Fruit fly (Drosophila melanogaster) whole organism, embryonic: ENCODE results near the gene CG12171.

Experiments
- Bgb ChIP-seq: fragments of 200-800 bp; sonication (Bioruptor generic); IDR thresholded peaks from 2 replicates; pipeline ENCODE4 v1.3.6; 2022; ENCODE audit warnings: missing biosample characterization, missing genetic modification characterization; ENCODE audit not compliant: partially characterized antibody
- CG11247 ChIP-seq: fragments of 200-800 bp; sonication (Bioruptor generic); IDR thresholded peaks from 2 replicates; pipeline ENCODE4 v1.3.6; 2022; ENCODE audit warnings: missing biosample characterization, missing genetic modification characterization
- CG11723 ChIP-seq: fragments of 200-800 bp; sonication (Bioruptor generic); optimal IDR thresholded peaks from 2 replicates; lab custom pipeline; 2017; ENCODE audit warnings: missing biosample characterization, mild to moderate bottlenecking, missing genetic modification characterization
- CG12071 ChIP-seq: fragments of 200-800 bp; sonication (Bioruptor generic); optimal IDR thresholded peaks from 3 replicates; lab custom pipeline; 2018; ENCODE audit warnings: missing biosample characterization, mild to moderate bottlenecking, missing genetic modification characterization
- CG13775 ChIP-seq: fragments of 200-800 bp; sonication (Bioruptor generic); optimal IDR thresholded peaks from 3 replicates; lab custom pipeline; 2017; ENCODE audit warnings: missing biosample characterization, mild to moderate bottlenecking, missing genetic modification characterization
- CG17612 ChIP-seq: fragments of 200-800 bp; sonication (Bioruptor generic); IDR thresholded peaks from 2 replicates; pipeline ENCODE4 v1.3.6; 2022; ENCODE audit warnings: missing biosample characterization, missing genetic modification characterization
- CG18011 ChIP-seq: fragments of 200-800 bp; sonication (Bioruptor generic); optimal IDR thresholded peaks from 2 replicates; lab custom pipeline; 2017; ENCODE audit warnings: missing biosample characterization, missing genetic modification characterization, mild to moderate bottlenecking, moderate library complexity, missing genotype
- CG18476 ChIP-seq: fragments of 200-800 bp; sonication (Bioruptor generic); optimal IDR thresholded peaks from 2 replicates; lab custom pipeline; 2016; ENCODE audit warnings: missing biosample characterization, mild to moderate bottlenecking, missing genetic modification characterization
- CG31224 ChIP-seq: fragments of 200-800 bp; sonication (Bioruptor generic); IDR thresholded peaks from 2 replicates; pipeline ENCODE4 v1.3.6; 2022; ENCODE audit warnings: missing biosample characterization, missing genetic modification characterization
- CG31388 ChIP-seq: fragments of 200-800 bp; sonication (Bioruptor generic); optimal IDR thresholded peaks from 2 replicates; lab custom pipeline; 2016; ENCODE audit warnings: missing biosample characterization, missing genetic modification characterization
- CG34422 ChIP-seq: fragments of 200-800 bp; sonication (Bioruptor generic); IDR thresholded peaks from 3 replicates; pipeline ENCODE4 v1.3.6; 2022; ENCODE audit warnings: missing biosample characterization, missing genetic modification characterization
- CG3838 ChIP-seq: fragments of 200-800 bp; sonication (Bioruptor generic); optimal IDR thresholded peaks from 3 replicates; lab custom pipeline; 2016; ENCODE audit warnings: missing biosample characterization, missing genetic modification characterization
- CG42726 ChIP-seq: fragments of 200-800 bp; sonication (Bioruptor generic); IDR thresholded peaks from 2 replicates; pipeline ENCODE4 v1.3.6; 2022; ENCODE audit warnings: missing biosample characterization, missing genetic modification characterization; ENCODE audit not compliant: partially characterized antibody
- CG5245 ChIP-seq: fragments of 200-800 bp; sonication (Bioruptor generic); optimal IDR thresholded peaks from 3 replicates; lab custom pipeline; 2016; ENCODE audit warnings: missing biosample characterization, missing genetic modification characterization
- CG7556 ChIP-seq: fragments of 200-800 bp; sonication (Bioruptor generic); optimal IDR thresholded peaks from 2 replicates; lab custom pipeline; 2017; ENCODE audit warnings: missing biosample characterization, mild to moderate bottlenecking, missing genetic modification characterization
- CG8281 ChIP-seq: fragments of 200-800 bp; sonication (Bioruptor generic); optimal IDR thresholded peaks from 2 replicates; lab custom pipeline; 2018; ENCODE audit warnings: missing biosample characterization, mild to moderate bottlenecking, missing genetic modification characterization, moderate library complexity
- CG9727 ChIP-seq: fragments of 200-800 bp; sonication (Bioruptor generic); optimal IDR thresholded peaks from 3 replicates; lab custom pipeline; 2017; ENCODE audit warnings: missing biosample characterization, mild to moderate bottlenecking, missing genetic modification characterization
- CG9797 ChIP-seq: fragments of 200-800 bp; sonication (Bioruptor generic); optimal IDR thresholded peaks from 3 replicates; lab custom pipeline; 2018; ENCODE audit warnings: missing biosample characterization, mild to moderate bottlenecking, missing genetic modification characterization
- CG9932 ChIP-seq: fragments of 200-800 bp; sonication (Bioruptor generic); IDR thresholded peaks from 2 replicates; pipeline ENCODE4 v1.3.6; 2022; ENCODE audit warnings: missing biosample characterization, missing genetic modification characterization
- CHES-1-like ChIP-seq: fragments of 200-800 bp; sonication (Bioruptor generic); optimal IDR thresholded peaks from 2 replicates; lab custom pipeline; 2016; ENCODE audit warnings: missing biosample characterization, missing genetic modification characterization
- CoRest ChIP-seq: fragments of 200-800 bp; sonication (Bioruptor generic); optimal IDR thresholded peaks from 3 replicates; lab custom pipeline; 2018; ENCODE audit warnings: missing biosample characterization, mild to moderate bottlenecking, missing genetic modification characterization, moderate library complexity
- CrebB ChIP-seq: fragments of 200-800 bp; sonication (Bioruptor generic); optimal IDR thresholded peaks from 3 replicates; lab custom pipeline; 2018; ENCODE audit warnings: missing biosample characterization, mild to moderate bottlenecking, missing genetic modification characterization
- D ChIP-seq, 2 experiments: fragments of 200-800 bp in 1 of 2; fragments of >200 bp in 1 of 2; sonication (Bioruptor generic) in 1 of 2; optimal IDR thresholded peaks; 2 replicates in 1 of 2; 3 replicates in 1 of 2; lab custom pipeline; 2017; ENCODE audit warnings: mild to moderate bottlenecking in 1 of 2, missing biosample characterization in 1 of 2, missing genetic modification characterization in 1 of 2, missing genetic modification reagents in 1 of 2
- Dbx ChIP-seq: fragments of 200-800 bp; sonication (Bioruptor generic); IDR thresholded peaks from 3 replicates; pipeline ENCODE4 v1.3.6; 2022; ENCODE audit warnings: missing biosample characterization, missing genetic modification characterization
- Hr3 ChIP-seq: fragments of 200-800 bp; sonication (Bioruptor generic); optimal IDR thresholded peaks from 3 replicates; lab custom pipeline; 2016; ENCODE audit warnings: missing biosample characterization, missing genetic modification characterization
- Mes4 ChIP-seq: fragments of 200-800 bp; sonication (Bioruptor generic); optimal IDR thresholded peaks from 2 replicates; lab custom pipeline; 2016; ENCODE audit warnings: missing biosample characterization, missing genetic modification characterization
- NfI ChIP-seq: fragments of 200-800 bp; sonication (Bioruptor generic); optimal IDR thresholded peaks from 3 replicates; lab custom pipeline; 2018; ENCODE audit warnings: missing biosample characterization, mild to moderate bottlenecking, missing genetic modification characterization, moderate library complexity
- PHDP ChIP-seq: fragments of 200-800 bp; sonication (Bioruptor generic); optimal IDR thresholded peaks from 3 replicates; lab custom pipeline; 2018; ENCODE audit warnings: missing biosample characterization, mild to moderate bottlenecking, missing genetic modification characterization, moderate library complexity
- Sox100B ChIP-seq: fragments of 200-800 bp; sonication (Bioruptor generic); optimal IDR thresholded peaks from 3 replicates; lab custom pipeline; 2018; ENCODE audit warnings: missing biosample characterization, mild to moderate bottlenecking, missing genetic modification characterization
- Usf ChIP-seq: fragments of 200-800 bp; sonication (Bioruptor generic); optimal IDR thresholded peaks from 2 replicates; lab custom pipeline; 2017; ENCODE audit warnings: missing genotype, missing biosample characterization, missing genetic modification characterization
- ac ChIP-seq: fragments of 200-800 bp; sonication (Bioruptor generic); optimal IDR thresholded peaks from 3 replicates; lab custom pipeline; 2017; ENCODE audit warnings: missing biosample characterization, mild to moderate bottlenecking, missing genetic modification characterization
- bab2 ChIP-seq: fragments of 200-800 bp; sonication (Bioruptor generic); optimal IDR thresholded peaks from 2 replicates; lab custom pipeline; 2016; ENCODE audit warnings: missing biosample characterization, missing genetic modification characterization
- bbx ChIP-seq: fragments of 200-800 bp; sonication (Bioruptor generic); IDR thresholded peaks from 2 replicates; pipeline ENCODE4 v1.3.6; 2022; ENCODE audit warnings: missing biosample characterization, missing genetic modification characterization; ENCODE audit not compliant: partially characterized antibody
- cg ChIP-seq: fragments of 200-800 bp; sonication (Bioruptor generic); optimal IDR thresholded peaks from 3 replicates; lab custom pipeline; 2019; ENCODE audit warnings: missing biosample characterization, mild to moderate bottlenecking, missing genetic modification characterization, moderate library complexity
- crc ChIP-seq: fragments of 200-800 bp; sonication (Bioruptor generic); optimal IDR thresholded peaks from 2 replicates; lab custom pipeline; 2016; ENCODE audit warnings: missing biosample characterization, missing genetic modification characterization
- croc ChIP-seq: fragments of 200-800 bp; sonication (Bioruptor generic); conservative IDR thresholded peaks from 3 replicates; pipeline ENCODE4 v1.3.6; 2022; ENCODE audit warnings: missing biosample characterization, missing genetic modification characterization
- fd102C ChIP-seq: fragments of 200-800 bp; sonication (Bioruptor generic); optimal IDR thresholded peaks from 2 replicates; lab custom pipeline; 2018; ENCODE audit warnings: missing biosample characterization, mild to moderate bottlenecking, missing genetic modification characterization, moderate library complexity
- gce ChIP-seq: fragments of 200-800 bp; sonication (Bioruptor generic); IDR thresholded peaks from 3 replicates; pipeline ENCODE4 v1.3.6; 2022; ENCODE audit warnings: missing biosample characterization, missing genetic modification characterization
- gsb-n ChIP-seq: fragments of 200-800 bp; sonication (Bioruptor generic); optimal IDR thresholded peaks from 3 replicates; lab custom pipeline; 2018; ENCODE audit warnings: missing biosample characterization, mild to moderate bottlenecking, missing genetic modification characterization
- nerfin-2 ChIP-seq: fragments of 200-800 bp; sonication (Bioruptor generic); IDR thresholded peaks from 2 replicates; pipeline ENCODE4 v1.3.6; 2022; ENCODE audit warnings: missing biosample characterization, missing genetic modification characterization; ENCODE audit not compliant: partially characterized antibody
- odd ChIP-seq: fragments of 200-800 bp; sonication (Bioruptor generic); optimal IDR thresholded peaks from 2 replicates; lab custom pipeline; 2017; ENCODE audit warnings: missing biosample characterization, mild to moderate bottlenecking, missing genetic modification characterization
- pfk ChIP-seq: fragments of 200-800 bp; sonication (Bioruptor generic); optimal IDR thresholded peaks from 2 replicates; lab custom pipeline; 2018; ENCODE audit warnings: missing biosample characterization, mild to moderate bottlenecking, missing genetic modification characterization, moderate library complexity
- pros ChIP-seq: fragments of 200-800 bp; sonication (Bioruptor generic); optimal IDR thresholded peaks from 3 replicates; lab custom pipeline; 2019; ENCODE audit warnings: missing biosample characterization, mild to moderate bottlenecking, missing genetic modification characterization, moderate library complexity
- ranshi ChIP-seq: fragments of 200-800 bp; sonication (Bioruptor generic); IDR thresholded peaks from 2 replicates; pipeline ENCODE4 v1.3.6; 2022; ENCODE audit warnings: missing biosample characterization, missing genetic modification characterization
- repo ChIP-seq: fragments of 200-800 bp; sonication (Bioruptor generic); optimal IDR thresholded peaks from 2 replicates; lab custom pipeline; 2016; ENCODE audit warnings: missing biosample characterization, missing genetic modification characterization
- sna ChIP-seq: fragments of 200-800 bp; sonication (Bioruptor generic); IDR thresholded peaks from 2 replicates; pipeline ENCODE4 v1.3.6; 2022; ENCODE audit warnings: missing biosample characterization, missing genetic modification characterization; ENCODE audit not compliant: partially characterized antibody
- stc ChIP-seq: fragments of 200-800 bp; sonication (Bioruptor generic); IDR thresholded peaks from 2 replicates; pipeline ENCODE4 v1.3.6; 2022; ENCODE audit warnings: missing biosample characterization, missing genetic modification characterization
- tin ChIP-seq: fragments of 200-800 bp; sonication (Bioruptor generic); optimal IDR thresholded peaks from 3 replicates; lab custom pipeline; 2016; ENCODE audit warnings: missing biosample characterization, missing genetic modification characterization
- zf30C ChIP-seq: fragments of 200-800 bp; sonication (Bioruptor generic); optimal IDR thresholded peaks from 3 replicates; lab custom pipeline; 2018; ENCODE audit warnings: missing biosample characterization, mild to moderate bottlenecking, missing genetic modification characterization

The CG12171 gene

DNA sequence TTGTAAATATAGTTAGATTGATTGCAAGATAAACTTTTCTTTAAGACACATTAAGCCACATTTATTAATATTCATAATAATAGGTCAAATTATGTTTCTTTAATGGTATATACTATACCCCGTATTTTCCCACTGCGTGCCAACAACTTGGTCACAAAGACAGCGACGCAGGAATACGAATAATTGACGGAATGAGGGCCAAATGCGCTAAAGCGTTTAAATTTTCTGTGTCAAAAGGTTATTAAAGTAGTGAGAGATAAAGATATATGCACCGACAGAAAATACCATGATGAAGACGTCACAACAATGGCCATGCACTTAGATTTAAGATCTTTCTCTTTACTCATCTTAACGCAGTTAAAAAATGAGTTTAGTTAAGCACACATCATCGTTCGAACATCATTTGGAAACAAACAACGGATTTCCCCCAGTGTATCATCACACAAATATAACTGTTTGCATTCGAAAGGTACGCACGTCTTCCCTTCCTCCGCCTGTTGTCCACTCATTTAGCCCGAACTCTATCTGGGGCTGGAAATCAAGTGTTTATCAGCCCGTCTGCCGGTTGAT lies 13.0 kb upstream of the CG12171 start (continued):
- TF ChIP-seq pros (GFP tag; lab: Kevin White, UChicago) (no peak), ac (no peak), repo (GFP tag; lab: Kevin White, UChicago) (peak; percentile 46), CG17612 (GFP tag; lab: Robert Waterston, UW) (no peak), NfI (GFP tag; lab: Kevin White, UChicago) (peak; percentile 56), CG9932 (GFP tag; lab: Robert Waterston, UW) (peak; percentile 51; the same call in 1 of the 2 replicates), nerfin-2 (GFP tag; lab: Robert Waterston, UW) (no peak), CG11723 (peak; percentile 48), crc (GFP tag; lab: Kevin White, UChicago) (peak; percentile 52), CG13775 (GFP tag; lab: Kevin White, UChicago) (peak; percentile 68), CG3838 (GFP tag; lab: Kevin White, UChicago) (no peak), CG8281 (tag; lab: Kevin White, UChicago) (peak; percentile 61), Mes4 (GFP tag; lab: Kevin White, UChicago) (peak; percentile 70), PHDP (tag; lab: Kevin White, UChicago) (peak; percentile 56), CG42726 (no peak), CG12071 (GFP tag; lab: Kevin White, UChicago) (no peak), Hr3 (GFP tag; lab: Kevin White, UChicago) (peak; percentile 68), CG18476 (peak; percentile 35), croc (GFP tag; lab: Robert Waterston, UW) (0 out of 3 replicates have a peak, but pooled peaks have one; percentile 38), tin (GFP tag; lab: Kevin White, UChicago) (peak; percentile 47), bbx (GFP tag; lab: Robert Waterston, UW) (no peak), pfk (no peak), CG11247 (peak; percentile 54), CoRest (tag; lab: Kevin White, UChicago) (peak; percentile 74), CG9727 (GFP tag; lab: Kevin White, UChicago) (peak; percentile 75), cg (GFP tag; lab: Kevin White, UChicago) (no peak), CG31224 (GFP tag; lab: Robert Waterston, UW) (no peak), CrebB (tag; lab: Kevin White, UChicago) (no peak), CG5245 (peak; percentile 61), D (optimal IDR thresholded peaks at IDR 0.05; lab: Kevin White, UChicago) (no peak), D (GFP tag; optimal IDR thresholded peaks at IDR 0.05; lab: Kevin White, UChicago) (peak; percentile 71), fd102C (GFP tag; lab: Kevin White, UChicago) (no peak), Sox100B (peak; percentile 72), CG18011 (GFP tag; lab: Kevin White, UChicago) (no peak), CG7556 (GFP tag; lab: Kevin White, UChicago) (peak; percentile 77), Bgb (GFP tag; lab: Robert Waterston, UW) (no peak), Usf (GFP tag; lab: Kevin White, UChicago) (peak; percentile 6), CG31388 (GFP tag; lab: Kevin White, UChicago) (peak; percentile 0), sna (GFP tag; lab: Robert Waterston, UW) (no peak), CHES-1-like (GFP tag; lab: Kevin White, UChicago) (peak; percentile 46), gce (GFP tag; lab: Robert Waterston, UW) (peak; percentile 74), ranshi (GFP tag; lab: Robert Waterston, UW) (peak; percentile 65; the same call in 1 of the 2 replicates), gsb-n (tag; lab: Kevin White, UChicago) (peak; percentile 42), odd (GFP tag; lab: Kevin White, UChicago) (peak; percentile 51), bab2 (GFP tag; lab: Kevin White, UChicago) (peak; percentile 69), zf30C (GFP tag; lab: Kevin White, UChicago) (peak; percentile 34), Dbx (GFP tag; lab: Robert Waterston, UW) (0 out of 3 replicates have a peak, but pooled peaks have one; percentile 16), CG34422 (peak; percentile 63; the same call in 2 of the 3 replicates), stc (GFP tag; lab: Robert Waterston, UW) (peak; percentile 48; the same call in 1 of the 2 replicates), CG9797 (GFP tag; lab: Kevin White, UChicago) (no peak)
